Fruit fly (Drosophila melanogaster) whole organism, prepupa: ENCODE measurements around the gene CG5440.

ENCODE experiments used
- CG15336 ChIP-seq: fragments of 200-800 bp; sonication (Bioruptor generic); IDR thresholded peaks from 2 replicates; pipeline ENCODE4 v1.3.6; 2022; ENCODE audit warnings: missing biosample characterization, missing genetic modification characterization
- CG3032 ChIP-seq: fragments of 200-800 bp; optimal IDR thresholded peaks from 2 replicates; lab custom pipeline; 2019; ENCODE audit warnings: missing biosample characterization, mild to moderate bottlenecking, missing genetic modification characterization, moderate library complexity
- CG3919 ChIP-seq: fragments of 200-800 bp; sonication (Bioruptor generic); optimal IDR thresholded peaks from 3 replicates; lab custom pipeline; 2016; ENCODE audit warnings: missing biosample characterization, missing genetic modification characterization
- CG4318 ChIP-seq: fragments of 200-800 bp; sonication (Bioruptor generic); optimal IDR thresholded peaks from 3 replicates; lab custom pipeline; 2017; ENCODE audit warnings: missing biosample characterization, mild to moderate bottlenecking, missing genetic modification characterization
- CG6276 ChIP-seq: fragments of 200-800 bp; sonication (Bioruptor generic); optimal IDR thresholded peaks from 2 replicates; lab custom pipeline; 2017; ENCODE audit warnings: missing biosample characterization, mild to moderate bottlenecking, missing genetic modification characterization
- CG7368 ChIP-seq: fragments of 200-800 bp; sonication (Bioruptor generic); optimal IDR thresholded peaks from 3 replicates; lab custom pipeline; 2016; ENCODE audit warnings: missing biosample characterization, missing genetic modification characterization
- CG9139 ChIP-seq: fragments of 200-800 bp; sonication (Bioruptor generic); optimal IDR thresholded peaks from 3 replicates; lab custom pipeline; 2017; ENCODE audit warnings: missing biosample characterization, mild to moderate bottlenecking, missing genetic modification characterization
- Eip93F ChIP-seq: fragments of 200-800 bp; sonication (Bioruptor generic); optimal IDR thresholded peaks from 2 replicates; lab custom pipeline; 2016; ENCODE audit warnings: missing biosample characterization, mild to moderate bottlenecking, missing genetic modification characterization
- Gug ChIP-seq: fragments of 200-800 bp; sonication (Bioruptor generic); IDR thresholded peaks from 2 replicates; pipeline ENCODE4 v1.3.6; 2022; ENCODE audit warnings: missing biosample characterization, missing genetic modification characterization
- OdsH ChIP-seq: fragments of 200-800 bp; sonication (Bioruptor generic); optimal IDR thresholded peaks from 3 replicates; lab custom pipeline; 2016; ENCODE audit warnings: missing biosample characterization, missing genetic modification characterization
- Sox15 ChIP-seq: fragments of 200-800 bp; sonication (Bioruptor generic); optimal IDR thresholded peaks from 3 replicates; lab custom pipeline; 2016; ENCODE audit warnings: missing biosample characterization, missing genetic modification characterization
- achi ChIP-seq: fragments of 200-800 bp; sonication (Bioruptor generic); optimal IDR thresholded peaks from 3 replicates; lab custom pipeline; 2016; ENCODE audit warnings: missing biosample characterization, missing genetic modification characterization
- topi ChIP-seq: fragments of 200-800 bp; sonication (Bioruptor generic); optimal IDR thresholded peaks from 3 replicates; lab custom pipeline; 2016; ENCODE audit warnings: missing biosample characterization, missing genetic modification characterization

DNA sequence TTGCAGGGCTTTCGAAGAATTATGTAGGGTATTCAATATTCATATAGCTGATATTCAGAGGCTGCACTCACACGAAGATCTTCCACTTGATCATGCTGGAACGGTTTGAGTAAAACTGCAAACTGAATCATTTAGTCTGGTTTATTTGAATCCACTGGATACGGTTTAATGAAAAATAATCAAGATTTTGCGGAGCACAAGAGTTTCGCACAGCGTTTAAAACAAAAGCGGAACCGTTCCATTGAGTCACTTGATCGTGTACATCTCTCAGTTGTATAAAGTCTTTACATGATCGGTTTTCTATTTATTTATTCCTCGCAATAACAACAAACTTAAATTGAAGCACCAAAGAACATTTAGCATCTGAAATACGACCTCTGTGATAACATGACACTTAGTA is 25.8 kb downstream of the CG5440 start, which contains the start of gene CG31659:
- TF ChIP-seq CG15336 (no peak), CG3032 (tag; lab: Kevin White, UChicago) (no peak), CG9139 (GFP tag; lab: Kevin White, UChicago) (no peak), CG6276 (no peak), CG4318 (GFP tag; lab: Kevin White, UChicago) (no peak), topi (GFP tag; lab: Kevin White, UChicago) (no peak), OdsH (no peak), Sox15 (GFP tag; lab: Kevin White, UChicago) (no peak), CG3919 (GFP tag; lab: Kevin White, UChicago) (no peak), achi (GFP tag; lab: Kevin White, UChicago) (no peak), Gug (GFP tag; lab: Robert Waterston, UW) (no peak), CG7368 (GFP tag; lab: Kevin White, UChicago) (no peak), Eip93F (GFP tag; lab: Kevin White, UChicago) (no peak)
